Fruit fly (Drosophila melanogaster): Measurements from ENCODE around the gene Polr1E.

Polr1E gene

dm6 chr3R:18252578-18252977 lies 49.0 kb downstream of the Polr1E start, which contains the start of gene CG12320 (continued):
- TF ChIP-seq Sry-δ (GFP tag; optimal IDR thresholded peaks at IDR 0.05) (peak; percentile 41), sc (optimal IDR thresholded peaks at IDR 0.05) (no peak), sc (GFP tag; optimal IDR thresholded peaks at IDR 0.05) (no peak), E2f2 (GFP tag; IDR thresholded peaks at IDR 0.05) (peak; percentile 94), CG15514 (GFP tag; optimal IDR thresholded peaks at IDR 0.05) (peak; percentile 70), CG17328 (GFP tag; IDR thresholded peaks at IDR 0.05) (0 out of 2 replicates have a peak, but pooled peaks have one; percentile 8), CTCF (GFP tag; optimal IDR thresholded peaks at IDR 0.05) (peak; percentile 10), YL-1 (GFP tag; optimal IDR thresholded peaks at IDR 0.05) (peak; percentile 57), trem (tag; optimal IDR thresholded peaks at IDR 0.05) (peak; percentile 77), fd64A (GFP tag; optimal IDR thresholded peaks at IDR 0.05) (no peak), nerfin-2 (GFP tag; IDR thresholded peaks at IDR 0.05; ENCODE audit: partially characterized antibody) (peak; percentile 33; the same call in 1 of the 2 replicates), crc (GFP tag; optimal IDR thresholded peaks at IDR 0.05) (no peak), HmgZ (tag; optimal IDR thresholded peaks at IDR 0.05) (peak; percentile 2), BEAF-32 (GFP tag; optimal IDR thresholded peaks at IDR 0.05) (peak; percentile 43), CG13287 (GFP tag; IDR thresholded peaks at IDR 0.05; ENCODE audit: partially characterized antibody) (peak; percentile 42; the same call in 1 of the 2 replicates), Rx (GFP tag; IDR thresholded peaks at IDR 0.05) (no peak), dmrt99B (tag; optimal IDR thresholded peaks at IDR 0.05) (no peak)

dm6 chr3R:18251876-18252275 lies 49.7 kb downstream of the Polr1E start:
- TF ChIP-seq CG8478 (optimal IDR thresholded peaks at IDR 0.05) (peak; percentile 53), da (GFP tag; optimal IDR thresholded peaks at IDR 0.05) (no peak), CG34376 (GFP tag; optimal IDR thresholded peaks at IDR 0.05) (no peak), Ets65A (GFP tag) (peak; percentile 31)

- TF ChIP-seq Ets65A (GFP tag) (peak; percentile 88), sens (GFP tag) (peak; percentile 34), CG12219 (GFP tag; optimal IDR thresholded peaks at IDR 0.05) (no peak), zfh1 (GFP tag; IDR thresholded peaks at IDR 0.05) (no peak), Med (GFP tag) (peak; percentile 60)
Measured at dm6 chr3R:18250815-18251214, 50.7 kb downstream of the Polr1E start, which contains the start of gene CG18598. Gene CG18598 (plus strand): TSS chr3R:18251115.
